Worm (Caenorhabditis elegans) whole organism, L4 larva: Measurements from ENCODE around the gene fipr-13.

Experiments
- R02D3.7 ChIP-seq: fragments of 150-350 bp; sonication (generic microtip); optimal IDR thresholded peaks from 3 replicates; lab custom pipeline; 2014; ENCODE audit warnings: missing biosample characterization, missing genetic modification characterization
- ctbp-1 ChIP-seq: fragments of 200-800 bp; sonication (Bioruptor generic); IDR thresholded peaks from 2 replicates; pipeline ENCODE4 v1.3.6; 2022; ENCODE audit warnings: missing genetic modification reagents, missing genetic modification characterization, missing compliant biosample characterization
- dmd-6 ChIP-seq: fragments of 200-800 bp; sonication (Bioruptor generic); IDR thresholded peaks from 2 replicates; pipeline ENCODE4 v1.3.6; 2022; ENCODE audit warnings: missing genetic modification reagents, missing genetic modification characterization, missing compliant biosample characterization
- dve-1 ChIP-seq: sonication (generic microtip); optimal IDR thresholded peaks from 2 replicates; lab custom pipeline; 2017; ENCODE audit warnings: antibody characterized with exemption, mild to moderate bottlenecking, missing genetic modification characterization, missing compliant biosample characterization; ENCODE audit not compliant: insufficient read depth
- jun-1 ChIP-seq: fragments of 150-350 bp; optimal IDR thresholded peaks from 2 replicates; lab custom pipeline; 2014; ENCODE audit warnings: missing biosample characterization, missing genetic modification reagents, missing genetic modification characterization
- lin-13 ChIP-seq: fragments of 150-350 bp; optimal IDR thresholded peaks from 2 replicates; lab custom pipeline; 2014; ENCODE audit warnings: missing biosample characterization, missing genetic modification reagents, missing genetic modification characterization
- lin-29 ChIP-seq: fragments of 200-800 bp; sonication (Bioruptor generic); IDR thresholded peaks from 2 replicates; pipeline ENCODE4 v1.3.6; 2022; ENCODE audit warnings: missing genetic modification reagents, missing genetic modification characterization, missing compliant biosample characterization
- nhr-10 ChIP-seq: fragments of 150-350 bp; optimal IDR thresholded peaks from 2 replicates; lab custom pipeline; 2014; ENCODE audit warnings: missing biosample characterization, missing genetic modification characterization
- nhr-28 ChIP-seq: fragments of 150-350 bp; optimal IDR thresholded peaks from 2 replicates; lab custom pipeline; 2014; ENCODE audit warnings: missing biosample characterization, missing genetic modification characterization
- nhr-41 ChIP-seq: fragments of 200-800 bp; sonication (Bioruptor generic); IDR thresholded peaks from 2 replicates; pipeline ENCODE4 v1.3.6; 2022; ENCODE audit warnings: missing genetic modification reagents, missing genetic modification characterization, missing compliant biosample characterization
- zfp-3 ChIP-seq: fragments of 200-800 bp; sonication (Bioruptor generic); conservative IDR thresholded peaks from 2 replicates; pipeline ENCODE4 v1.3.6; 2022; ENCODE audit warnings: missing genetic modification reagents, missing genetic modification characterization, missing compliant biosample characterization

DNA sequence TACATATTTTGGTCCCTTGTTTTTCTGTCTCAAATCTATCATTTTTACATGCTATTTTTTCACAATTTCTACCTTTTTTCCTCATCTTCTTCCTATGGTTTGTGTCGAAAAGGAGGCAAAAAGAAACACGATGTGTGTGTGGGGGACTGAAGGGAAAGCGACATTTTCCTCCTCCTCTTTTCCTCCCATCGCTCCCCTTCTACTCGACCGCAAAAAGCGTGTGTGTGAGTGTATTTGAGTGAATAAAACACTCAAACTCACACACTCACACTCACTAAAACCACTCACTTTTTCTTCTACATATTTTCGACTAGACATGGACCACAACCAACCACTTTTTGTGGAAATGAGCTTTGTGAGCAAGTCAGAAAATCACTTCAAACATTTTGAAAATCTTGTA, 22.8 kb upstream of the fipr-13 start:
- 0 out of 2 replicates have a peak, but pooled peaks have one; percentile 24 for TF ChIP-seq ctbp-1
- peak; percentile 38 for TF ChIP-seq nhr-28
- TF ChIP-seq dve-1 (tag; lab: Kevin White, UChicago), result peak; percentile 24
- no peak for TF ChIP-seq lin-13 (GFP tag; lab: Kevin White, UChicago)
- TF ChIP-seq lin-29 (GFP tag; lab: Robert Waterston, UW), result no peak
- no peak for TF ChIP-seq nhr-41 (GFP tag; lab: Robert Waterston, UW)
- TF ChIP-seq jun-1 (tag; lab: Kevin White, UChicago), result no peak
- TF ChIP-seq zfp-3 (GFP tag; lab: Robert Waterston, UW), result no peak
- no peak for TF ChIP-seq R02D3.7
- TF ChIP-seq nhr-10 (tag; lab: Kevin White, UChicago), result no peak
- peak; percentile 54 for TF ChIP-seq dmd-6 (GFP tag; lab: Robert Waterston, UW)
